Fruit fly (Drosophila melanogaster) whole organism, embryonic: ENCODE results near the gene CG14882.

Source experiments
- Asciz ChIP-seq: fragments of 200-800 bp; sonication (Bioruptor generic); optimal IDR thresholded peaks from 2 replicates; lab custom pipeline; 2017; ENCODE audit warnings: missing biosample characterization, mild to moderate bottlenecking, missing genetic modification characterization, missing genetic modification reagents
- Atf3 ChIP-seq: fragments of 200-800 bp; sonication (Bioruptor generic); optimal IDR thresholded peaks from 3 replicates; lab custom pipeline; 2016; ENCODE audit warnings: missing biosample characterization, missing genetic modification characterization
- B-H2 ChIP-seq: fragments of 200-800 bp; sonication (Bioruptor generic); optimal IDR thresholded peaks from 2 replicates; lab custom pipeline; 2018; ENCODE audit warnings: missing biosample characterization, mild to moderate bottlenecking, missing genetic modification characterization
- CG10431 ChIP-seq: fragments of 200-800 bp; sonication (Bioruptor generic); optimal IDR thresholded peaks from 3 replicates; lab custom pipeline; 2018; ENCODE audit warnings: missing biosample characterization, mild to moderate bottlenecking, missing genetic modification characterization
- CG12219 ChIP-seq: fragments of 200-800 bp; sonication (Bioruptor generic); optimal IDR thresholded peaks from 3 replicates; lab custom pipeline; 2018; ENCODE audit warnings: missing biosample characterization, mild to moderate bottlenecking, missing genetic modification characterization
- CG1233 ChIP-seq: fragments of 200-800 bp; sonication (Bioruptor generic); optimal IDR thresholded peaks from 4 replicates; lab custom pipeline; 2018; ENCODE audit warnings: missing biosample characterization, mild to moderate bottlenecking, missing genetic modification characterization
- CG12659 ChIP-seq: fragments of 200-800 bp; sonication (Bioruptor generic); optimal IDR thresholded peaks from 3 replicates; lab custom pipeline; 2017; ENCODE audit warnings: mild to moderate bottlenecking, missing biosample characterization, missing genetic modification reagents, missing genetic modification characterization
- CG12942 ChIP-seq: fragments of 200-800 bp; sonication (Bioruptor generic); optimal IDR thresholded peaks from 3 replicates; lab custom pipeline; 2016; ENCODE audit warnings: missing biosample characterization, missing genetic modification characterization
- CG1602 ChIP-seq: fragments of 200-800 bp; sonication (Bioruptor generic); optimal IDR thresholded peaks from 3 replicates; lab custom pipeline; 2016; ENCODE audit warnings: missing biosample characterization, missing genetic modification characterization
- CG17186 ChIP-seq: fragments of 200-800 bp; sonication (Bioruptor generic); optimal IDR thresholded peaks from 3 replicates; lab custom pipeline; 2017; ENCODE audit warnings: missing biosample characterization, missing genetic modification reagents, missing genetic modification characterization
- CG17359 ChIP-seq: fragments of 200-800 bp; sonication (Bioruptor generic); optimal IDR thresholded peaks from 3 replicates; lab custom pipeline; 2018; ENCODE audit warnings: missing biosample characterization, mild to moderate bottlenecking, missing genetic modification characterization, moderate library complexity
- CG17385 ChIP-seq: fragments of 200-800 bp; sonication (Bioruptor generic); optimal IDR thresholded peaks from 3 replicates; lab custom pipeline; 2018; ENCODE audit warnings: missing biosample characterization, mild to moderate bottlenecking, missing genetic modification characterization
- CG18619 ChIP-seq: fragments of 200-800 bp; sonication (Bioruptor generic); optimal IDR thresholded peaks from 3 replicates; lab custom pipeline; 2017; ENCODE audit warnings: missing biosample characterization, mild to moderate bottlenecking, missing genetic modification characterization
- CG3163 ChIP-seq: fragments of 200-800 bp; sonication (Bioruptor generic); optimal IDR thresholded peaks from 3 replicates; lab custom pipeline; 2016; ENCODE audit warnings: missing biosample characterization, missing genetic modification characterization
- CG42726 ChIP-seq: fragments of 200-800 bp; sonication (Bioruptor generic); IDR thresholded peaks from 2 replicates; pipeline ENCODE4 v1.3.6; 2022; ENCODE audit warnings: missing biosample characterization, missing genetic modification characterization; ENCODE audit not compliant: partially characterized antibody
- CG4730 ChIP-seq: fragments of 200-800 bp; sonication (Bioruptor generic); IDR thresholded peaks from 2 replicates; pipeline ENCODE4 v1.3.6; 2022; ENCODE audit warnings: missing biosample characterization, missing genetic modification characterization
- CG6272 ChIP-seq: fragments of 200-800 bp; sonication (Bioruptor generic); IDR thresholded peaks from 2 replicates; pipeline ENCODE4 v1.3.6; 2022; ENCODE audit warnings: missing biosample characterization, missing genetic modification characterization
- CG7372 ChIP-seq: fragments of 200-800 bp; sonication (Bioruptor generic); IDR thresholded peaks from 2 replicates; pipeline ENCODE4 v1.3.6; 2022; ENCODE audit warnings: missing biosample characterization, missing genetic modification characterization
- CG7786 ChIP-seq: fragments of 200-800 bp; sonication (Bioruptor generic); optimal IDR thresholded peaks from 2 replicates; lab custom pipeline; 2016; ENCODE audit warnings: missing biosample characterization, missing genetic modification characterization
- CG8765 ChIP-seq: fragments of 200-800 bp; sonication (Bioruptor generic); IDR thresholded peaks from 2 replicates; pipeline ENCODE4 v1.3.6; 2022; ENCODE audit warnings: missing biosample characterization, missing genetic modification characterization
- CTCF ChIP-seq: fragments of 200-800 bp; sonication (Bioruptor generic); optimal IDR thresholded peaks from 2 replicates; lab custom pipeline; 2017; ENCODE audit warnings: missing biosample characterization, mild to moderate bottlenecking, missing genetic modification characterization, moderate library complexity
- Chrac-16 ChIP-seq: fragments of 200-800 bp; sonication (Bioruptor generic); optimal IDR thresholded peaks from 3 replicates; lab custom pipeline; 2016; ENCODE audit warnings: missing biosample characterization, missing genetic modification characterization
- D ChIP-seq, 2 experiments: fragments of 200-800 bp in 1 of 2; fragments of >200 bp in 1 of 2; sonication (Bioruptor generic) in 1 of 2; optimal IDR thresholded peaks; 2 replicates in 1 of 2; 3 replicates in 1 of 2; lab custom pipeline; 2017; ENCODE audit warnings: mild to moderate bottlenecking in 1 of 2, missing biosample characterization in 1 of 2, missing genetic modification characterization in 1 of 2, missing genetic modification reagents in 1 of 2
- Doc2 ChIP-seq: fragments of 200-800 bp; sonication (Bioruptor generic); IDR thresholded peaks from 2 replicates; pipeline ENCODE4 v1.3.6; 2022; ENCODE audit warnings: missing biosample characterization, missing genetic modification characterization
- Fer2 ChIP-seq: fragments of 200-800 bp; sonication (Bioruptor generic); optimal IDR thresholded peaks from 2 replicates; lab custom pipeline; 2018; ENCODE audit warnings: missing biosample characterization, mild to moderate bottlenecking, missing genetic modification characterization, moderate library complexity
- H15 ChIP-seq: fragments of 200-800 bp; sonication (Bioruptor generic); IDR thresholded peaks from 3 replicates; pipeline ENCODE4 v1.3.6; 2022; ENCODE audit warnings: missing biosample characterization, missing genetic modification characterization
- Hr3 ChIP-seq: fragments of 200-800 bp; sonication (Bioruptor generic); optimal IDR thresholded peaks from 3 replicates; lab custom pipeline; 2016; ENCODE audit warnings: missing biosample characterization, missing genetic modification characterization
- Hr51 ChIP-seq, 2 experiments: fragments of 200-800 bp; sonication (Bioruptor generic); optimal IDR thresholded peaks; 2 replicates in 1 of 2; 3 replicates in 1 of 2; lab custom pipeline; 2016 to 2018; ENCODE audit warnings: missing biosample characterization in 2 of 2, missing genetic modification characterization in 2 of 2, mild to moderate bottlenecking in 1 of 2, moderate library complexity in 1 of 2
- Lpt ChIP-seq: fragments of >200 bp; optimal IDR thresholded peaks from 2 replicates; lab custom pipeline; 2018; ENCODE audit warnings: missing biosample characterization, missing genetic modification characterization
- NFAT ChIP-seq: fragments of 200-800 bp; sonication (Bioruptor generic); IDR thresholded peaks from 2 replicates; pipeline ENCODE4 v1.3.6; 2022; ENCODE audit warnings: missing biosample characterization, missing genetic modification characterization
- Ptx1 ChIP-seq: fragments of 200-800 bp; sonication (Bioruptor generic); IDR thresholded peaks from 2 replicates; pipeline ENCODE4 v1.3.6; 2022; ENCODE audit warnings: missing biosample characterization, missing genetic modification characterization
- Spps ChIP-seq: fragments of 200-800 bp; sonication (Bioruptor generic); optimal IDR thresholded peaks from 2 replicates; lab custom pipeline; 2018; ENCODE audit warnings: missing biosample characterization, mild to moderate bottlenecking, missing genetic modification characterization
- ato ChIP-seq: fragments of 200-800 bp; sonication (Bioruptor generic); IDR thresholded peaks from 2 replicates; pipeline ENCODE4 v1.3.6; 2022; ENCODE audit warnings: missing biosample characterization, missing genetic modification characterization; ENCODE audit not compliant: partially characterized antibody
- az2 ChIP-seq: fragments of 200-800 bp; sonication (Bioruptor generic); optimal IDR thresholded peaks from 3 replicates; lab custom pipeline; 2016; ENCODE audit warnings: missing biosample characterization, missing genetic modification characterization
- chm ChIP-seq: fragments of 200-800 bp; sonication (Bioruptor generic); IDR thresholded peaks from 2 replicates; pipeline ENCODE4 v1.3.6; 2022; ENCODE audit warnings: missing biosample characterization, missing genetic modification characterization
- crc ChIP-seq: fragments of 200-800 bp; sonication (Bioruptor generic); optimal IDR thresholded peaks from 2 replicates; lab custom pipeline; 2016; ENCODE audit warnings: missing biosample characterization, missing genetic modification characterization
- dimm ChIP-seq: fragments of 200-800 bp; sonication (Bioruptor generic); IDR thresholded peaks from 2 replicates; pipeline ENCODE4 v1.3.6; 2022; ENCODE audit warnings: missing biosample characterization, missing genetic modification characterization
- gem ChIP-seq: fragments of 200-800 bp; sonication (Bioruptor generic); optimal IDR thresholded peaks from 2 replicates; lab custom pipeline; 2019; ENCODE audit warnings: missing biosample characterization, mild to moderate bottlenecking, missing genetic modification characterization, moderate library complexity
- gfzf ChIP-seq: fragments of 200-800 bp; sonication (Bioruptor generic); optimal IDR thresholded peaks from 2 replicates; lab custom pipeline; 2016; ENCODE audit warnings: missing biosample characterization, mild to moderate bottlenecking, missing genetic modification characterization, moderate library complexity
- gro ChIP-seq: fragments of 200-800 bp; sonication (Bioruptor generic); optimal IDR thresholded peaks from 2 replicates; lab custom pipeline; 2016; ENCODE audit warnings: missing biosample characterization, missing genetic modification characterization
- hth ChIP-seq: fragments of >200 bp; optimal IDR thresholded peaks from 2 replicates; lab custom pipeline; 2017; ENCODE audit warnings: inconsistent platforms
- inv ChIP-seq: fragments of 200-800 bp; sonication (Bioruptor generic); IDR thresholded peaks from 2 replicates; pipeline ENCODE4 v1.3.6; 2022; ENCODE audit warnings: missing biosample characterization, missing genetic modification characterization; ENCODE audit not compliant: partially characterized antibody
- jing ChIP-seq: fragments of 200-800 bp; sonication (Bioruptor generic); optimal IDR thresholded peaks from 2 replicates; lab custom pipeline; 2018; ENCODE audit warnings: missing biosample characterization, mild to moderate bottlenecking, missing genetic modification characterization
- nau ChIP-seq: fragments of 200-800 bp; sonication (Bioruptor generic); optimal IDR thresholded peaks from 3 replicates; lab custom pipeline; 2017; ENCODE audit warnings: missing biosample characterization, mild to moderate bottlenecking, missing genetic modification characterization, missing genetic modification reagents
- nerfin-1 ChIP-seq: fragments of 200-800 bp; sonication (Bioruptor generic); optimal IDR thresholded peaks from 3 replicates; lab custom pipeline; 2019; ENCODE audit warnings: missing biosample characterization, mild to moderate bottlenecking, missing genetic modification characterization, moderate library complexity
- p53 ChIP-seq: fragments of 200-800 bp; sonication (Bioruptor generic); optimal IDR thresholded peaks from 2 replicates; lab custom pipeline; 2016; ENCODE audit warnings: missing biosample characterization, missing genetic modification characterization
- schlank ChIP-seq: fragments of 200-800 bp; sonication (Bioruptor generic); optimal IDR thresholded peaks from 2 replicates; lab custom pipeline; 2018; ENCODE audit warnings: missing biosample characterization, mild to moderate bottlenecking, missing genetic modification characterization
- slbo ChIP-seq: fragments of 200-800 bp; sonication (Bioruptor generic); IDR thresholded peaks from 2 replicates; pipeline ENCODE4 v1.3.6; 2022; ENCODE audit warnings: missing biosample characterization, missing genetic modification characterization
- so ChIP-seq: fragments of 200-800 bp; sonication (Bioruptor generic); IDR thresholded peaks from 3 replicates; pipeline ENCODE4 v1.3.6; 2022; ENCODE audit warnings: missing biosample characterization, missing genetic modification characterization
- toy ChIP-seq: fragments of 200-800 bp; sonication (Bioruptor generic); IDR thresholded peaks from 2 replicates; pipeline ENCODE4 v1.3.6; 2022; ENCODE audit warnings: missing biosample characterization, missing genetic modification characterization
- ttk ChIP-seq: fragments of 200-800 bp; sonication (Bioruptor generic); IDR thresholded peaks from 2 replicates; pipeline ENCODE4 v2.1.2; 2022; ENCODE audit warnings: missing biosample characterization, missing genetic modification characterization
- z ChIP-seq: fragments of 200-800 bp; sonication (Bioruptor generic); IDR thresholded peaks from 3 replicates; pipeline ENCODE4 v1.3.6; 2022; ENCODE audit warnings: missing biosample characterization, missing genetic modification characterization

Gene CG14882

DNA sequence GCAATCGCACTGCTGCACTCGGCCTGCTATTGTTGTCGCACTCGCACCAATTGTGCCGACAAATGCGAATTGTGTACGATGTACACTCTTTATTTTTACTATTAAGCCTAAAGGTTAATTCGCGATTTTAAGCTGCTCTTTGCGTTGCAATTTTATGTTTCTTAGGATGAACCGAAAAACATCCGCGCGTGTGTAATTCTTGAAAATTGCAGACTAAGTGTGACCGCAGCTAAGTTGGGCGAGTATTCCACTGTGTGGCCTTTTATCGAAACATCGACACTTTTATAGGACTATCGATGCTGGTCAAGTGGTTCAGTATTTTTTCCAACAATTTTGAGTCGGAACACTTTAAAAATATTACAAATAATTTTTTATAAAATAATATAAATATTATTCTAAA lies 10.6 kb downstream of the CG14882 start, which contains the start of gene Pak3 (continued):
- TF ChIP-seq Hr51 (GFP tag; optimal IDR thresholded peaks at IDR 0.05; lab: Kevin White, UChicago) = no peak
- no peak for TF ChIP-seq nerfin-1 (tag; lab: Kevin White, UChicago)
- TF ChIP-seq gfzf (GFP tag; lab: Kevin White, UChicago) = peak; percentile 81
- TF ChIP-seq H15 (GFP tag; lab: Robert Waterston, UW) = no peak
- TF ChIP-seq Asciz (GFP tag; lab: Kevin White, UChicago) = no peak
- TF ChIP-seq z (GFP tag; lab: Robert Waterston, UW) = no peak
- no peak for TF ChIP-seq Fer2
- no peak for TF ChIP-seq Spps (tag; lab: Kevin White, UChicago)
- no peak for TF ChIP-seq CG6272 (GFP tag; lab: Robert Waterston, UW)
- TF ChIP-seq hth (lab: Kevin White, UChicago) = no peak
- peak; percentile 51; the same call in 1 of the 2 replicates for TF ChIP-seq ato (GFP tag; lab: Robert Waterston, UW)
- no peak for TF ChIP-seq CG17359 (tag; lab: Kevin White, UChicago)
- TF ChIP-seq az2 = no peak
- TF ChIP-seq CG7372 (GFP tag; lab: Robert Waterston, UW) = no peak
- TF ChIP-seq Atf3 (GFP tag; lab: Kevin White, UChicago) = no peak
- TF ChIP-seq nau (GFP tag; lab: Kevin White, UChicago) = no peak
- no peak for TF ChIP-seq CG12219 (GFP tag; lab: Kevin White, UChicago)
- TF ChIP-seq Doc2 = no peak
- TF ChIP-seq crc (GFP tag; lab: Kevin White, UChicago) = no peak
- TF ChIP-seq CG17186 = no peak
- TF ChIP-seq gro = no peak
- no peak for TF ChIP-seq CG10431
- no peak for TF ChIP-seq CG18619
- no peak for TF ChIP-seq Ptx1
- TF ChIP-seq Chrac-16 = no peak
- no peak for TF ChIP-seq dimm (GFP tag; lab: Robert Waterston, UW)
- TF ChIP-seq D (optimal IDR thresholded peaks at IDR 0.05; lab: Kevin White, UChicago) = no peak
- TF ChIP-seq D (GFP tag; optimal IDR thresholded peaks at IDR 0.05; lab: Kevin White, UChicago) = no peak
- no peak for TF ChIP-seq CG7786 (GFP tag; lab: Kevin White, UChicago)
- TF ChIP-seq inv (GFP tag; lab: Robert Waterston, UW) = peak; percentile 67
- no peak for TF ChIP-seq slbo
- TF ChIP-seq CTCF (GFP tag; lab: Kevin White, UChicago) = peak; percentile 14
- TF ChIP-seq chm = no peak; the same call in 1 of the 2 replicates
- no peak for TF ChIP-seq CG1233 (GFP tag; lab: Kevin White, UChicago)
- TF ChIP-seq B-H2 = no peak
- no peak for TF ChIP-seq Lpt
- no peak for TF ChIP-seq CG1602 (GFP tag; lab: Kevin White, UChicago)
- no peak for TF ChIP-seq schlank (tag; lab: Kevin White, UChicago)
- TF ChIP-seq ttk = no peak
- no peak for TF ChIP-seq toy
- no peak for TF ChIP-seq p53 (GFP tag; lab: Kevin White, UChicago)
- no peak for TF ChIP-seq jing (GFP tag; lab: Kevin White, UChicago)
- no peak for TF ChIP-seq CG3163
- TF ChIP-seq CG42726 (GFP tag; lab: Robert Waterston, UW) = peak; percentile 73
- TF ChIP-seq CG12942 (GFP tag; lab: Kevin White, UChicago) = no peak
- TF ChIP-seq so (GFP tag; lab: Robert Waterston, UW) = no peak
- no peak for TF ChIP-seq CG4730
- TF ChIP-seq gem = no peak
- peak; percentile 57 for TF ChIP-seq CG12659 (GFP tag; lab: Kevin White, UChicago)
- TF ChIP-seq CG8765 (GFP tag; lab: Robert Waterston, UW) = no peak
- no peak for TF ChIP-seq Hr3 (GFP tag; lab: Kevin White, UChicago)
- TF ChIP-seq CG17385 = peak; percentile 6
- TF ChIP-seq NFAT (GFP tag; lab: Robert Waterston, UW) = no peak
